Fruit fly (Drosophila melanogaster): ENCODE data around the gene CG4374.

Gene CG4374

DNA sequence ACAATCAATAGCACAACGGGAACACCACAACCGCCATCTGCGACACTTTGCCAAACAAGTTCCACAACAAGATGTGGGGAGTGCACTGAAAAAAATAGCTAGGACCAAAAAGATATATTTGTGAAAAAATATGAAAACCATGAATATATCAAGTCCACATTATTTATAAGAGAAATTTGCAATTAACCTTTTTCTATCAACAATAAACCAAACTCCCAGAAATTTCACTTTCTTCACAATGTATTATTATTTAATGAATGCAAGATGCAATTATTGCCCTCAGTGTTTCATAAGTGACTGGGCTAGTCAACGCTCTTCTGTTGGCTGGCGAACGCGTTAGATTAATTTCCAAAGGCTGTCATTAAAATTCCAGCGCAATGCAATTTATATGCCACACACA, 76.4 kb downstream of the CG4374 start:
- TF ChIP-seq N (GFP tag; optimal IDR thresholded peaks at IDR 0.05) (no peak), usp (GFP tag; optimal IDR thresholded peaks at IDR 0.05) (no peak), Vsx2 (GFP tag; optimal IDR thresholded peaks at IDR 0.05; ENCODE audit: partially characterized antibody) (no peak), GATAd (GFP tag; optimal IDR thresholded peaks at IDR 0.05) (no peak), sage (GFP tag; optimal IDR thresholded peaks at IDR 0.05) (no peak), h (GFP tag; optimal IDR thresholded peaks at IDR 0.05) (no peak)

DNA sequence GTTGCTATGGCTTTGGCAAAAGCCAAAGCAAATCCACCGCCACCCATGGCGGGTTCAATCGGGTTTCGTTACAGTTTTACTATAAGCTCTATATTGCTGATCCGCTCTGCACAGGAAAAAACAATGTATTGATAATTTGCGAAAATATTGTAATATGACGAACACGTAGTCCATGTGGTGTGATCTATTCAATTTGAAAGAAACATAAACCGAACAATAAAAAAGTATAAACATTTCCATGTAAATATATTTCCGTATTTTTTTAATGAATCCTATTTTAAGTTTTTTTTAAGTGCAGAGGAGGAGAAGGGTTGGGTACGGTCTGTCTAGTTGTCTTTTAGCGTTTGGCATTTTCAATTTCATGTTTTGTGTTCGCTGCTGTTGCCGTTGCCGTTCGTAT, 78.6 kb downstream of the CG4374 start:
- TF ChIP-seq psq (GFP tag; optimal IDR thresholded peaks at IDR 0.05) (no peak), CrebA (GFP tag; optimal IDR thresholded peaks at IDR 0.05; ENCODE audit: borderline replicate concordance) (no peak), Dif (GFP tag; optimal IDR thresholded peaks at IDR 0.05; ENCODE audit: partially characterized antibody) (no peak), tai (GFP tag; optimal IDR thresholded peaks at IDR 0.05) (no peak), GATAd (GFP tag; optimal IDR thresholded peaks at IDR 0.05) (no peak), rgr (GFP tag; optimal IDR thresholded peaks at IDR 0.05) (no peak), dsf (GFP tag; optimal IDR thresholded peaks at IDR 0.05; ENCODE audit: borderline replicate concordance) (no peak), CG32264 (GFP tag; optimal IDR thresholded peaks at IDR 0.05) (no peak), dl (GFP tag; optimal IDR thresholded peaks at IDR 0.05; ENCODE audit: insufficient read depth in 1 of 2, partially characterized antibody in 2 of 2) (no peak), sv (GFP tag; optimal IDR thresholded peaks at IDR 0.05) (no peak), sage (GFP tag; optimal IDR thresholded peaks at IDR 0.05) (no peak), Hr78 (GFP tag; optimal IDR thresholded peaks at IDR 0.05) (no peak), h (GFP tag; optimal IDR thresholded peaks at IDR 0.05) (no peak), N (GFP tag; optimal IDR thresholded peaks at IDR 0.05) (no peak), Abd-B (GFP tag; optimal IDR thresholded peaks at IDR 0.05) (no peak), foxo (GFP tag; optimal IDR thresholded peaks at IDR 0.05) (no peak), dmrt93B (GFP tag; optimal IDR thresholded peaks at IDR 0.05) (no peak), OdsH (GFP tag; optimal IDR thresholded peaks at IDR 0.05) (no peak)

DNA sequence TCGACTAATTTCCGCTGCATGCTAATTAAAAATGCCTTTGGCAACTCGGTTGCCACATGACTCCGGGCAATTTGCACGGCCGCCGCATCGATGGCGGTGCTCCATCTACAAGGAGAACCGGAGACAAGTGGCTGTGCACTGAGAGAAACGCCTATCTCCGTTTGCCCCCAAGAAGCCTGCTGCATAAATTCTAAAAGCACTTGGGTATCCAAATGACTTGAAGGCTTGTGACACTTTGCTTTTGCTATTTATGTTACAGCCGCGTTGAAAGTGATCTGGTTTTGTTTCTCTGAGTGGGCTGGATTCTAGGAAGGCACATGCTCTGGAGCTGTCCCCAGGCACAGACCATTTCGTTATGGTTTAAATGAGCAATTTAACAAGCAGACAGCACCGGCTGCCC, 79.8 kb downstream of the CG4374 start:
- no peak for TF ChIP-seq dmrt93B (GFP tag; optimal IDR thresholded peaks at IDR 0.05)
- no peak for TF ChIP-seq Mio (GFP tag; optimal IDR thresholded peaks at IDR 0.05)
- no peak for TF ChIP-seq Abd-B (GFP tag; optimal IDR thresholded peaks at IDR 0.05)
- no peak for TF ChIP-seq foxo (GFP tag; optimal IDR thresholded peaks at IDR 0.05)
- TF ChIP-seq Sp1 (GFP tag; optimal IDR thresholded peaks at IDR 0.05): no peak
- TF ChIP-seq HLH106 (tag; optimal IDR thresholded peaks at IDR 0.05): no peak
- no peak for TF ChIP-seq pan (optimal IDR thresholded peaks at IDR 0.05)
- TF ChIP-seq lola (GFP tag; optimal IDR thresholded peaks at IDR 0.05): no peak
- no peak for TF ChIP-seq Vsx2 (GFP tag; optimal IDR thresholded peaks at IDR 0.05; ENCODE audit: partially characterized antibody)
- no peak for TF ChIP-seq Myc (optimal IDR thresholded peaks at IDR 0.05)
- no peak for TF ChIP-seq N (GFP tag; optimal IDR thresholded peaks at IDR 0.05)
- TF ChIP-seq brk (GFP tag; optimal IDR thresholded peaks at IDR 0.05): no peak
- no peak for TF ChIP-seq br (GFP tag; optimal IDR thresholded peaks at IDR 0.05)
- TF ChIP-seq GATAd (GFP tag; optimal IDR thresholded peaks at IDR 0.05): no peak
- TF ChIP-seq h (GFP tag; optimal IDR thresholded peaks at IDR 0.05): no peak
- no peak for TF ChIP-seq rgr (GFP tag; optimal IDR thresholded peaks at IDR 0.05)
- TF ChIP-seq Hr83 (GFP tag; optimal IDR thresholded peaks at IDR 0.05; ENCODE audit: poor library complexity, severe bottlenecking): no peak
- TF ChIP-seq psq (GFP tag; optimal IDR thresholded peaks at IDR 0.05): no peak
- no peak for TF ChIP-seq Hnf4 (GFP tag; optimal IDR thresholded peaks at IDR 0.05)
- TF ChIP-seq dl (GFP tag; optimal IDR thresholded peaks at IDR 0.05; ENCODE audit: insufficient read depth in 1 of 2, partially characterized antibody in 2 of 2): no peak

DNA sequence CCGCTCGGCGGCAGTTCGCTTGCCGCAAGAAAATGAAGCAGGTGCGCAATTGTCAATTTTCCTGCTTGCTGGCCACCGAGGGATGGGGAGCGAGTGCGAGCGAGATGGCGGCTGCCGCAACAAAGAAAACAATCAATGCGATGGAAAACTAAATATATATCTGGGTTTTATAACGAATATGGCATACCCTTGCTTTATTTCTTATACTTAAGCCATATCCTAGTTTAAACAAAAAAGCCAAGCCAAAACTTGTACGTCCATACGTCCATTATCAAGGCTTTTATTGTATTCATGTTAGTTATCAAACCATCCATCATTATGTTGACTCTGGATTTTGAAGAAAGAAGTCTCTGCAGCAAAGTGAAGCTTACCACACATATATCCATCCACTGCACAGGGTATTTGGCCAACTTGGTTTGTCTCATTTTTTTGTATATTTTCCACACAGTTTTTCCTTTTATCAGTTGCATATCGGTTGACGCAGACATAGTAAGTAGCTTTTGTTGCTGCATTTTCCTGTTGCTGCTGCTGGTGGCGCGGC, 81.2 kb downstream of the CG4374 start:
- TF ChIP-seq CG32264 (GFP tag; optimal IDR thresholded peaks at IDR 0.05) (no peak), sage (GFP tag; optimal IDR thresholded peaks at IDR 0.05) (no peak), N (GFP tag; optimal IDR thresholded peaks at IDR 0.05) (no peak), OdsH (GFP tag; optimal IDR thresholded peaks at IDR 0.05) (no peak), CrebA (GFP tag; optimal IDR thresholded peaks at IDR 0.05; ENCODE audit: borderline replicate concordance) (no peak), Myc (optimal IDR thresholded peaks at IDR 0.05) (no peak), h (GFP tag; optimal IDR thresholded peaks at IDR 0.05) (no peak), HLH106 (tag; optimal IDR thresholded peaks at IDR 0.05) (no peak), dsf (GFP tag; optimal IDR thresholded peaks at IDR 0.05; ENCODE audit: borderline replicate concordance) (no peak), Abd-B (GFP tag; optimal IDR thresholded peaks at IDR 0.05) (no peak), Jra (GFP tag; optimal IDR thresholded peaks at IDR 0.05) (no peak), Vsx2 (GFP tag; optimal IDR thresholded peaks at IDR 0.05; ENCODE audit: partially characterized antibody) (no peak), ey (GFP tag; optimal IDR thresholded peaks at IDR 0.05) (no peak), fru (GFP tag; optimal IDR thresholded peaks at IDR 0.05) (no peak), Hnf4 (GFP tag; optimal IDR thresholded peaks at IDR 0.05) (no peak), Sp1 (GFP tag; optimal IDR thresholded peaks at IDR 0.05) (no peak), Dif (GFP tag; optimal IDR thresholded peaks at IDR 0.05; ENCODE audit: partially characterized antibody) (no peak), pan (optimal IDR thresholded peaks at IDR 0.05) (no peak), tai (GFP tag; optimal IDR thresholded peaks at IDR 0.05) (no peak)

Data from whole organism, wandering third instar larva.